Worm (Caenorhabditis elegans) whole organism, L2 larva: Measurements from ENCODE around the gene cnc-1.

ENCODE experiments used
- ama-1 ChIP-seq: fragments of 150-350 bp; optimal IDR thresholded peaks from 2 replicates; lab custom pipeline; 2018; ENCODE audit warnings: inconsistent platforms
- egl-27 ChIP-seq: sonication (generic microtip); optimal IDR thresholded peaks from 3 replicates; lab custom pipeline; 2017; ENCODE audit warnings: missing biosample characterization, missing genetic modification reagents, missing genetic modification characterization
- nhr-12 ChIP-seq: fragments of 150-350 bp; optimal IDR thresholded peaks from 2 replicates; lab custom pipeline; 2014; ENCODE audit warnings: missing biosample characterization, missing genetic modification characterization
- nhr-129 ChIP-seq: fragments of 150-350 bp; optimal IDR thresholded peaks from 2 replicates; lab custom pipeline; 2014; ENCODE audit warnings: missing biosample characterization, missing genetic modification characterization
- nhr-23 ChIP-seq: fragments of 150-350 bp; optimal IDR thresholded peaks from 2 replicates; lab custom pipeline; 2014; ENCODE audit warnings: missing biosample characterization, missing genetic modification reagents, missing genetic modification characterization
- skn-1 ChIP-seq: sonication (generic microtip); optimal IDR thresholded peaks from 2 replicates; lab custom pipeline; 2017; ENCODE audit warnings: missing biosample characterization, missing genetic modification characterization
- sma-3 ChIP-seq: sonication (generic microtip); optimal IDR thresholded peaks from 2 replicates; lab custom pipeline; 2016; ENCODE audit warnings: missing genetic modification reagents, missing genetic modification characterization, missing compliant biosample characterization

ce11 chrV:1434398-1434797 lies 9.7 kb downstream of the cnc-1 start:
- TF ChIP-seq skn-1 (tag; lab: Kevin White, UChicago) (no peak), ama-1 (lab: Kevin White, UChicago) (no peak), sma-3 (GFP tag; lab: Kevin White, UChicago) (no peak), egl-27 (tag; lab: Kevin White, UChicago) (no peak), nhr-12 (no peak), nhr-23 (no peak), nhr-129 (tag; lab: Kevin White, UChicago) (no peak)
